Worm (Caenorhabditis elegans): Measurements from ENCODE around the gene cand-1.

cand-1 gene

DNA sequence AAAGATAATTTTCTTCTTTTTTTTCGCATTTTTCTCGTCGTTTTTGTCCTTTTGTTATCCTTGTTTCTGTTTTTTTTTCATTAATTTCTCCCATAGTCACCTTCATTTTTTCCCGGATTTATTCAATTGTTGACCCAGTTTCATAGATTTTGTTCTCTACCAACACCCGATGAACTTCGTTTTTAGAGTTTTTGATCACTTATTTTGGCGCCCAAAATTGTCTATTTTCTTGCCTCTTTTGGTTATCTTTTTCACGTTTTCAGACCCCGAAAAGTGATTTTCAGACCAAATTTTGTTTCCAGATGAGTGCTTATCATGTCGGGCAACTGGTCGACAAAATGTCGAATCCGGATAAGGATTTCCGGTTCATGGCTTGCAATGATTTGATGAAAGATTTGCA lies at the start of gene cand-1:
Gene cand-1 (plus strand): TSS at position 301 of the 400 bp plus-strand sequence.
- TF ChIP-seq dao-5 (tag; optimal IDR thresholded peaks at IDR 0.05): no peak
- TF ChIP-seq W03F9.2 (tag; optimal IDR thresholded peaks at IDR 0.05): no peak
- TF ChIP-seq him-1 (tag; optimal IDR thresholded peaks at IDR 0.05): no peak

ce11 chrV:16756166-16756565 lies 46.5 kb upstream of the cand-1 start:
- TF ChIP-seq dao-5 (tag; optimal IDR thresholded peaks at IDR 0.05) (no peak), W03F9.2 (tag; optimal IDR thresholded peaks at IDR 0.05) (no peak), him-1 (tag; optimal IDR thresholded peaks at IDR 0.05) (no peak)

DNA sequence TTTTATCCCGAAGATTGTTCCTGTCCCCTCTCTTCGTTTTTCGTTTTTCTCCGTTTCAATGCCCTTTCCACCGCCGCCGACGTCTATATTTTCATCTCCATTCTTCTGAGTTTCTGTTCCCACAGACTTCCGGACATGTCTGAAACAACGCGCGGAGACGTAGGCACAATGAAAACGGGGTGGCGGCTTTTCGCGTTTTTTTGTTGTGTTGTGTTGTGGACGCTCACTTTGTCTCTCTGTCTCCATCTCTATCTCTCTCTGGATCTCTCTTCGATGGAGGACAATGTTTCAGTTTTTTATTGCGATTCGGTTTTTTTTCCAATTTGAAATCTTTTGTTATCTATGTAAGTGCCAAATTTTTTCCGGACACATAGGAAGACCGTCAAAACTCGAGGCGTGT lies 42.7 kb upstream of the cand-1 start:
- TF ChIP-seq him-1 (tag; optimal IDR thresholded peaks at IDR 0.05): no peak
- TF ChIP-seq W03F9.2 (tag; optimal IDR thresholded peaks at IDR 0.05): no peak
- no peak for TF ChIP-seq dao-5 (tag; optimal IDR thresholded peaks at IDR 0.05)

DNA sequence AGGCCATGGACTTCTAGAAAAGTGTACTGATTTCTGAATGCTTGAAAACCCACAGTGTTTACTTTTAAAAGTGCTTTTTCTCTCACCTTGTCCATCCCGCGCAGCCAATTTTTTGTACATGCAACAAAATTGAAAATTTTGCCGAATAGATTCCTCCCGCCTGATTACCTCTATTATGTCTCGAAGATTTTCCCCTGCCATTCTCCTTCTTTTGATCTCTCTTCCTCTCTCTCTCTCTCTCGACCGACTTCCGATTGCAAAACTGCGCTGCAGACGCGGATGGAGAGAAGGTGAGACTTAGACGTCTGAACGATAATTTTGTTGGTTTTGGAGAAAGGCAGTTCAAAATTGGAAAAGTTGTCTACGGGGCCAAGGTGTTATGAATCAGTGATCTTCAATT lies 28.2 kb upstream of the cand-1 start:
- TF ChIP-seq dao-5 (tag; optimal IDR thresholded peaks at IDR 0.05): no peak
- TF ChIP-seq him-1 (tag; optimal IDR thresholded peaks at IDR 0.05): no peak

- no peak for TF ChIP-seq him-1 (tag; optimal IDR thresholded peaks at IDR 0.05)
- no peak for TF ChIP-seq dao-5 (tag; optimal IDR thresholded peaks at IDR 0.05)
- no peak for TF ChIP-seq W03F9.2 (tag; optimal IDR thresholded peaks at IDR 0.05)
Measured at ce11 chrV:16778540-16779280, 24.0 kb upstream of the cand-1 start.

DNA sequence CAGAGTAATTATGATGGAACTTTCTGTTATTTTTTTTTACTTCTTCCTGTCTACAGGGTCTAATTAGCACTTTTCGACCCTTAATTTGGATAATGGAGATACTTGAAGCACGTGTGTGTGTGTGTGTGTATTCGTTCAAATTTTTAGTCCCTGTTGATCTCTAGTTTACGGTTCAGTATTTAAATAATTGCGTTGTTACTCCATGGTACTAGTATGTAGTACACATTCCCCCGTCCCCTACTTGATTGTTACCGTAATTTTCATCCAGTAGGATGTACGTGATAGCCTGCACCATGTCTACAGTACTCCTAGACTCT lies 23.4 kb upstream of the cand-1 start:
- TF ChIP-seq dao-5 (tag; optimal IDR thresholded peaks at IDR 0.05) (no peak), him-1 (tag; optimal IDR thresholded peaks at IDR 0.05) (no peak), W03F9.2 (tag; optimal IDR thresholded peaks at IDR 0.05) (no peak)

- no peak for TF ChIP-seq him-1 (tag; optimal IDR thresholded peaks at IDR 0.05)
- no peak for TF ChIP-seq dao-5 (tag; optimal IDR thresholded peaks at IDR 0.05)
- TF ChIP-seq W03F9.2 (tag; optimal IDR thresholded peaks at IDR 0.05): no peak
Measured at ce11 chrV:16779971-16780370, 22.7 kb upstream of the cand-1 start.

ce11 chrV:16780554-16780953 lies 22.1 kb upstream of the cand-1 start:
- TF ChIP-seq dao-5 (tag; optimal IDR thresholded peaks at IDR 0.05) (no peak), W03F9.2 (tag; optimal IDR thresholded peaks at IDR 0.05) (no peak), him-1 (tag; optimal IDR thresholded peaks at IDR 0.05) (no peak)

- TF ChIP-seq W03F9.2 (tag; optimal IDR thresholded peaks at IDR 0.05) (no peak), dao-5 (tag; optimal IDR thresholded peaks at IDR 0.05) (no peak), him-1 (tag; optimal IDR thresholded peaks at IDR 0.05) (no peak)
Measured at ce11 chrV:16781974-16782373, 20.7 kb upstream of the cand-1 start.

- no peak for TF ChIP-seq W03F9.2 (tag; optimal IDR thresholded peaks at IDR 0.05)
- no peak for TF ChIP-seq him-1 (tag; optimal IDR thresholded peaks at IDR 0.05)
- no peak for TF ChIP-seq dao-5 (tag; optimal IDR thresholded peaks at IDR 0.05)
Measured at ce11 chrV:16784806-16785205, 17.9 kb upstream of the cand-1 start.

ce11 chrV:16786012-16786411 lies 16.7 kb upstream of the cand-1 start:
- TF ChIP-seq him-1 (tag; optimal IDR thresholded peaks at IDR 0.05) (no peak), dao-5 (tag; optimal IDR thresholded peaks at IDR 0.05) (no peak), W03F9.2 (tag; optimal IDR thresholded peaks at IDR 0.05) (no peak)

DNA sequence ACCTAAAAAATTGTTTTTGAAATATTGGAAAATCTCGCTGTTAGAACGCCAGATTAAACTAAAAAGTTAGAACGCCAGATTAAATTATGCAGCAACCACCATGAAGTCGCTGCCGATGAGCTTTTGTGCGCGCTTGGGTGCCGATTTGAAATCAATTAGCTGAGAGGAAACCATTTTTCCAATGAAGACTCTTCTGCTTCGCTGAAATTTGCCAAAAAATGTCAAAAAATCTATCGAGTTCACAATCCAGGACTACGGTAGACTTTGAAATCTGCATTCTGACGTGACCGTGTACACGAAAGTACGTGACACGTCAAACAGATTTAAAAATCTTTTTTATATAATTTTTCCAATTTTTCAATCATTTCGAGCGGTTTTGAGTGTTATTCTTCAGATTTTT lies 13.7 kb upstream of the cand-1 start, which contains the start of gene immt-2:
Gene immt-2 (plus strand): TSS at position 301 of the 400 bp plus-strand sequence.
- TF ChIP-seq W03F9.2 (tag; optimal IDR thresholded peaks at IDR 0.05) (no peak), him-1 (tag; optimal IDR thresholded peaks at IDR 0.05) (no peak), dao-5 (tag; optimal IDR thresholded peaks at IDR 0.05) (no peak)

DNA sequence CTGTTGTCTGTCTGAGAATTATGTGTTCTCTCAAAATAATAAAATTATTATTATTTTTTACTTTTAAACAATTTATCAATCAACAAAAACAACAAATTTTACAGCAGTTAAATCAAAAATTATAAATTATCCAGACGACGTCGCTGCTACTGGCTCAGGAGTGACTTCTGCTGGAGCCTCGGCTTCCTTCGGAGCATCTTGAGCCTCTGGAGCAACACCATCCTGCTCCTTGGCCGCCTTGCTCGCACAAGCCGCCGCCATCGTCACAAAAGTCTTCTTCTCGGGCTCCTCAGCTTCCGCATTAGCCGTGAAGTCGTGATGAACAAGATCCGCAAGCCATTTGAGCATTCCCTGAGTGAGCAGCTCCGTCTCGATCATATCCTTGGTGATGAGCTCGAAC lies 10.0 kb upstream of the cand-1 start:
- TF ChIP-seq him-1 (tag; optimal IDR thresholded peaks at IDR 0.05) (no peak), W03F9.2 (tag; optimal IDR thresholded peaks at IDR 0.05) (no peak), dao-5 (tag; optimal IDR thresholded peaks at IDR 0.05) (no peak)

DNA sequence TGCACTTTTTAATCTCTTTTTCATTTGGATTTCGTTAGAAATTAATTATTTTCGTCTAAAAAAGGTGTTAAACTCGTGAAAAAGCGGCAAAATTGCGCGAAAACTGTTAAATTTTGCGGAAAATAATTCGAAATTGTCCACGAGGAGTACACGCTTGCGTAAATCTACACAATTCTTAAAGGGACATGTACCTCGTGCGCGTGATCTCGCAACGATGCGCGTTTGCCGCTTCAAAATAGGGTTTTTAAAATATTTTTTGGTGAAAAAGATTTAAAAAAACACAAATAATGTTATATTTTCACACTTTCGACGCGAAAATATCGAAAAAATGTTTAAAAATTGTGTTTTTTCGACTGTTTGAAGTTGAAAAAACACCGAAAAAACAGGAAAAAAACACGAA lies 9.4 kb upstream of the cand-1 start:
- TF ChIP-seq him-1 (tag; optimal IDR thresholded peaks at IDR 0.05) (no peak), W03F9.2 (tag; optimal IDR thresholded peaks at IDR 0.05) (no peak), dao-5 (tag; optimal IDR thresholded peaks at IDR 0.05) (no peak)

- TF ChIP-seq him-1 (tag; optimal IDR thresholded peaks at IDR 0.05): no peak
- TF ChIP-seq dao-5 (tag; optimal IDR thresholded peaks at IDR 0.05): no peak
- no peak for TF ChIP-seq W03F9.2 (tag; optimal IDR thresholded peaks at IDR 0.05)
Measured at ce11 chrV:16794079-16794478, 8.6 kb upstream of the cand-1 start.

Data from whole organism, L4/young adult.